Worm (Caenorhabditis elegans) whole organism, mixed stage, embryonic: ENCODE data around the gene ccep-97.

Experiments
- bed-3 ChIP-seq: fragments of 200-800 bp; sonication (Bioruptor generic); optimal IDR thresholded peaks from 3 replicates; lab custom pipeline; 2018; ENCODE audit warnings: mild to moderate bottlenecking, missing genetic modification characterization, moderate library complexity, missing compliant biosample characterization
- blmp-1 ChIP-seq: fragments of 150-350 bp; optimal IDR thresholded peaks from 2 replicates; lab custom pipeline; 2014; ENCODE audit warnings: missing biosample characterization, missing genetic modification characterization
- cnd-1 ChIP-seq: fragments of 200-800 bp; sonication (Bioruptor generic); optimal IDR thresholded peaks from 2 replicates; lab custom pipeline; 2018; ENCODE audit warnings: mild to moderate bottlenecking, missing genetic modification characterization, missing compliant biosample characterization
- drap-1 ChIP-seq: fragments of 200-800 bp; sonication (Bioruptor generic); optimal IDR thresholded peaks from 3 replicates; lab custom pipeline; 2018; ENCODE audit warnings: mild to moderate bottlenecking, missing genetic modification characterization, missing compliant biosample characterization
- elt-3 ChIP-seq: fragments of 150-350 bp; optimal IDR thresholded peaks from 2 replicates; lab custom pipeline; 2014; ENCODE audit warnings: missing biosample characterization, missing genetic modification characterization
- flh-1 ChIP-seq: fragments of 200-800 bp; sonication (Bioruptor generic); optimal IDR thresholded peaks from 2 replicates; lab custom pipeline; 2018; ENCODE audit warnings: mild to moderate bottlenecking, missing genetic modification characterization, moderate library complexity, missing compliant biosample characterization
- nhr-76 ChIP-seq: sonication (generic microtip); optimal IDR thresholded peaks from 2 replicates; lab custom pipeline; 2017; ENCODE audit warnings: missing biosample characterization, missing genetic modification characterization
- snpc-4 ChIP-seq: fragments of 150-350 bp; optimal IDR thresholded peaks from 2 replicates; lab custom pipeline; 2014; ENCODE audit warnings: missing biosample characterization, missing genetic modification characterization
- unc-39 ChIP-seq: fragments of 150-350 bp; optimal IDR thresholded peaks from 2 replicates; lab custom pipeline; 2014; ENCODE audit warnings: missing biosample characterization, missing genetic modification characterization
- unc-62 ChIP-seq: fragments of 150-350 bp; optimal IDR thresholded peaks from 2 replicates; lab custom pipeline; 2014; ENCODE audit warnings: missing biosample characterization, missing genetic modification reagents, missing genetic modification characterization

DNA sequence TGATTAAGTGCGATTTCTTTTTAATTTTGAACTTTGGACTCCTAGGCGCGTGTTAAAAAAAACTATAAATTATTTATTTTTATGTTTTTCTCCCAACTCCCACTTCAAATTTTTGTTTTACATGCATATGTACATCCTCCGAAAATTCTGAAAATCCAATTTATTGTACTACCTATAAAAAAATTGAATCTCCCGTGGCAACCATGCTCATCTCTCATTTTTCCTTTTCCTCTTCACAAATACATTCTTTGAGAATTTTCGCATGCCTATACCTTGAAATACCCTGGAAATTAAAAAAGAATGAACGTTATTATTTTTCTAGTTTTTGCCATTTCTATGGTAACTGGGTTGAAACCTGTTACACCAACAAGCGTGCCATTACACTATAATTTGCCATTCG is 29.6 kb downstream of the ccep-97 start, which contains the start of gene R02F11.10:
- TF ChIP-seq bed-3 (GFP tag; lab: Kevin White, UChicago) (no peak), elt-3 (no peak), unc-39 (tag; lab: Kevin White, UChicago) (no peak), blmp-1 (no peak), flh-1 (GFP tag; lab: Kevin White, UChicago) (no peak), drap-1 (no peak), cnd-1 (tag; lab: Kevin White, UChicago) (no peak), snpc-4 (tag; lab: Kevin White, UChicago) (no peak), nhr-76 (no peak), unc-62 (GFP tag; lab: Kevin White, UChicago) (no peak)
